Worm (Caenorhabditis elegans): Measurements from ENCODE around the gene cyp-33C3.

ce11 chrV:2206181-2206580 is 36.4 kb upstream of the cyp-33C3 start, which contains the start of gene srt-40:
- TF ChIP-seq drap-1 (GFP tag; optimal IDR thresholded peaks at IDR 0.05): no peak
- no peak for TF ChIP-seq lin-13 (tag; optimal IDR thresholded peaks at IDR 0.05)
- TF ChIP-seq unc-62 (GFP tag; optimal IDR thresholded peaks at IDR 0.05): no peak
- TF ChIP-seq mep-1 (tag; optimal IDR thresholded peaks at IDR 0.05): no peak

Measured in whole organism, mixed stage, embryonic.